Fruit fly (Drosophila melanogaster) whole organism, pupa: ENCODE results near the gene CG43335.

ENCODE experiments used
- CG10348 ChIP-seq: fragments of 200-800 bp; sonication (Bioruptor generic); IDR thresholded peaks from 2 replicates; pipeline ENCODE4 v1.3.6; 2022; ENCODE audit warnings: missing biosample characterization, missing genetic modification characterization
- CG12605 ChIP-seq: fragments of 200-800 bp; sonication (Bioruptor generic); IDR thresholded peaks from 2 replicates; pipeline ENCODE4 v1.3.6; 2022; ENCODE audit warnings: missing biosample characterization, missing genetic modification characterization
- CG13204 ChIP-seq: fragments of 200-800 bp; sonication (Bioruptor generic); optimal IDR thresholded peaks from 2 replicates; lab custom pipeline; 2018; ENCODE audit warnings: missing biosample characterization, mild to moderate bottlenecking, missing genetic modification characterization, moderate library complexity
- CG14655 ChIP-seq: fragments of 200-800 bp; sonication (Bioruptor generic); optimal IDR thresholded peaks from 3 replicates; lab custom pipeline; 2017; ENCODE audit warnings: mild to moderate bottlenecking, missing biosample characterization, missing genetic modification reagents, missing genetic modification characterization
- CG15710 ChIP-seq: fragments of 200-800 bp; sonication (Bioruptor generic); optimal IDR thresholded peaks from 2 replicates; lab custom pipeline; 2018; ENCODE audit warnings: missing biosample characterization, mild to moderate bottlenecking, missing genetic modification characterization, moderate library complexity
- CG17806 ChIP-seq: fragments of 200-800 bp; sonication (Bioruptor generic); optimal IDR thresholded peaks from 2 replicates; lab custom pipeline; 2018; ENCODE audit warnings: missing biosample characterization, mild to moderate bottlenecking, missing genetic modification characterization, moderate library complexity
- CG32121 ChIP-seq: fragments of 200-800 bp; sonication (Bioruptor generic); IDR thresholded peaks from 2 replicates; pipeline ENCODE4 v1.3.6; 2022; ENCODE audit warnings: missing biosample characterization, missing genetic modification characterization
- CG34367 ChIP-seq: fragments of 200-800 bp; sonication (Bioruptor generic); optimal IDR thresholded peaks from 2 replicates; lab custom pipeline; 2018; ENCODE audit warnings: missing biosample characterization, mild to moderate bottlenecking, missing genetic modification characterization
- CG4496 ChIP-seq: fragments of 200-800 bp; sonication (Bioruptor generic); IDR thresholded peaks from 3 replicates; pipeline ENCODE4 v1.3.6; 2022; ENCODE audit warnings: missing biosample characterization, missing genetic modification characterization
- CG8159 ChIP-seq: fragments of 200-800 bp; sonication (Bioruptor generic); optimal IDR thresholded peaks from 3 replicates; lab custom pipeline; 2018; ENCODE audit warnings: missing biosample characterization, mild to moderate bottlenecking, missing genetic modification characterization, moderate library complexity
- CG8301 ChIP-seq: fragments of 200-800 bp; sonication (Bioruptor generic); optimal IDR thresholded peaks from 2 replicates; lab custom pipeline; 2018; ENCODE audit warnings: missing biosample characterization, mild to moderate bottlenecking, missing genetic modification characterization
- CG9948 ChIP-seq: fragments of 200-800 bp; sonication (Bioruptor generic); optimal IDR thresholded peaks from 2 replicates; lab custom pipeline; 2018; ENCODE audit warnings: missing biosample characterization, mild to moderate bottlenecking, missing genetic modification characterization, moderate library complexity
- D1 ChIP-seq: fragments of 200-800 bp; sonication (Bioruptor generic); optimal IDR thresholded peaks from 2 replicates; lab custom pipeline; 2018; ENCODE audit warnings: missing biosample characterization, mild to moderate bottlenecking, missing genetic modification characterization, moderate library complexity
- EcR ChIP-seq: fragments of 200-800 bp; sonication (Bioruptor generic); optimal IDR thresholded peaks from 3 replicates; lab custom pipeline; 2019; ENCODE audit warnings: missing biosample characterization, missing genetic modification characterization, mild to moderate bottlenecking, moderate library complexity, missing genetic modification reagents
- Ets98B ChIP-seq: fragments of 200-800 bp; sonication (Bioruptor generic); IDR thresholded peaks from 2 replicates; pipeline ENCODE4 v1.3.6; 2022; ENCODE audit warnings: missing biosample characterization, missing genetic modification characterization
- Pif1A ChIP-seq: fragments of 200-800 bp; sonication (Bioruptor generic); optimal IDR thresholded peaks from 3 replicates; lab custom pipeline; 2016; ENCODE audit warnings: missing biosample characterization, missing genetic modification characterization
- Pif1B ChIP-seq: fragments of 200-800 bp; sonication (Bioruptor generic); optimal IDR thresholded peaks from 3 replicates; lab custom pipeline; 2016; ENCODE audit warnings: missing biosample characterization, missing genetic modification characterization
- Snoo ChIP-seq: fragments of 200-800 bp; sonication (Bioruptor generic); optimal IDR thresholded peaks from 3 replicates; lab custom pipeline; 2017; ENCODE audit warnings: missing biosample characterization, mild to moderate bottlenecking, missing genetic modification characterization, inconsistent platforms
- fd96Ca ChIP-seq: fragments of 200-800 bp; sonication (Bioruptor generic); IDR thresholded peaks from 3 replicates; pipeline ENCODE4 v1.3.6; 2022; ENCODE audit warnings: missing biosample characterization, missing genetic modification characterization
- gl ChIP-seq: fragments of 200-800 bp; sonication (Bioruptor generic); optimal IDR thresholded peaks from 2 replicates; lab custom pipeline; 2018; ENCODE audit warnings: missing biosample characterization, mild to moderate bottlenecking, missing genetic modification characterization
- rn ChIP-seq: fragments of 200-800 bp; sonication (Bioruptor generic); IDR thresholded peaks from 2 replicates; pipeline ENCODE4 v1.3.6; 2022; ENCODE audit warnings: missing biosample characterization, missing genetic modification characterization

Gene CG43335

DNA sequence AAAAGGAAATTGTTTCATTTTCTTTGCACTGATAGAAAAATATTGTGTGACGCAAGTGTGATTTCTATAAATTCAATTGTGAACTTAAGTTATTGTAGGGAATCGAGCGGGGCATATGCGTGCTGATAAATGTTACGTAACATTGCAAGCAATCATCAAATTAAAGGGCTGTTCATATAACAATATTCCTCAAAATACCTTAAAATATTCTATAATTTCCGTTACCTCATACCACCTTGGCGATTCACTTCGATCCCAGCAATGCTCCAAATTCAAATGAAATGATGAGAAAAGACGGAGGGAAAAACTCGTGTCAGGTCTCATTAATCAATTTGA is 41.8 kb downstream of the CG43335 start:
- no peak for TF ChIP-seq fd96Ca (GFP tag; lab: Robert Waterston, UW)
- TF ChIP-seq CG12605 = no peak
- TF ChIP-seq CG8301 = no peak
- no peak for TF ChIP-seq CG13204
- TF ChIP-seq gl (tag; lab: Kevin White, UChicago) = no peak
- no peak for TF ChIP-seq rn (GFP tag; lab: Robert Waterston, UW)
- TF ChIP-seq Snoo = no peak
- TF ChIP-seq CG9948 (tag; lab: Kevin White, UChicago) = no peak
- no peak for TF ChIP-seq CG10348 (GFP tag; lab: Robert Waterston, UW)
- TF ChIP-seq Pif1A (GFP tag; lab: Kevin White, UChicago) = no peak
- TF ChIP-seq Pif1B (GFP tag; lab: Kevin White, UChicago) = no peak
- TF ChIP-seq EcR (GFP tag; lab: Kevin White, UChicago) = no peak
- TF ChIP-seq CG34367 (tag; lab: Kevin White, UChicago) = no peak
- no peak for TF ChIP-seq CG15710
- no peak for TF ChIP-seq Ets98B (GFP tag; lab: Robert Waterston, UW)
- TF ChIP-seq CG8159 (tag; lab: Kevin White, UChicago) = no peak
- TF ChIP-seq D1 (tag; lab: Kevin White, UChicago) = no peak
- no peak for TF ChIP-seq CG4496 (GFP tag; lab: Robert Waterston, UW)

dm6 chr3R:15677550-15677973 is 42.3 kb downstream of the CG43335 start:
- no peak for TF ChIP-seq CG32121 (GFP tag; lab: Robert Waterston, UW)
- no peak for TF ChIP-seq gl (tag; lab: Kevin White, UChicago)
- TF ChIP-seq Pif1B (GFP tag; lab: Kevin White, UChicago) = no peak
- TF ChIP-seq CG14655 (GFP tag; lab: Kevin White, UChicago) = no peak
- no peak for TF ChIP-seq Pif1A (GFP tag; lab: Kevin White, UChicago)
- no peak for TF ChIP-seq CG9948 (tag; lab: Kevin White, UChicago)
- TF ChIP-seq rn (GFP tag; lab: Robert Waterston, UW) = no peak
- TF ChIP-seq D1 (tag; lab: Kevin White, UChicago) = no peak
- TF ChIP-seq EcR (GFP tag; lab: Kevin White, UChicago) = no peak
- TF ChIP-seq Ets98B (GFP tag; lab: Robert Waterston, UW) = no peak
- TF ChIP-seq CG8159 (tag; lab: Kevin White, UChicago) = no peak
- no peak for TF ChIP-seq CG34367 (tag; lab: Kevin White, UChicago)
- TF ChIP-seq CG13204 = no peak
- TF ChIP-seq CG4496 (GFP tag; lab: Robert Waterston, UW) = no peak
- no peak for TF ChIP-seq CG17806 (tag; lab: Kevin White, UChicago)

- TF ChIP-seq CG9948 (tag; lab: Kevin White, UChicago) (peak; percentile 4), fd96Ca (GFP tag; lab: Robert Waterston, UW) (peak; percentile 66), CG8301 (peak; percentile 58), rn (GFP tag; lab: Robert Waterston, UW) (no peak), gl (tag; lab: Kevin White, UChicago) (no peak), CG4496 (GFP tag; lab: Robert Waterston, UW) (no peak), CG14655 (GFP tag; lab: Kevin White, UChicago) (peak; percentile 52), Ets98B (GFP tag; lab: Robert Waterston, UW) (peak; percentile 19; the same call in 1 of the 2 replicates), CG10348 (GFP tag; lab: Robert Waterston, UW) (no peak), CG32121 (GFP tag; lab: Robert Waterston, UW) (no peak), CG34367 (tag; lab: Kevin White, UChicago) (no peak), Pif1B (GFP tag; lab: Kevin White, UChicago) (no peak), CG15710 (no peak), CG17806 (tag; lab: Kevin White, UChicago) (peak; percentile 24), Pif1A (GFP tag; lab: Kevin White, UChicago) (no peak), Snoo (no peak), CG13204 (no peak)
- TF ChIP-seq, all 21 proteins: peak for 6
Measured at dm6 chr3R:15678765-15679514, 43.7 kb downstream of the CG43335 start.

- TF ChIP-seq fd96Ca (GFP tag; lab: Robert Waterston, UW) (no peak), gl (tag; lab: Kevin White, UChicago) (no peak), CG4496 (GFP tag; lab: Robert Waterston, UW) (no peak)
Measured at dm6 chr3R:15679989-15680388, 44.7 kb downstream of the CG43335 start.

DNA sequence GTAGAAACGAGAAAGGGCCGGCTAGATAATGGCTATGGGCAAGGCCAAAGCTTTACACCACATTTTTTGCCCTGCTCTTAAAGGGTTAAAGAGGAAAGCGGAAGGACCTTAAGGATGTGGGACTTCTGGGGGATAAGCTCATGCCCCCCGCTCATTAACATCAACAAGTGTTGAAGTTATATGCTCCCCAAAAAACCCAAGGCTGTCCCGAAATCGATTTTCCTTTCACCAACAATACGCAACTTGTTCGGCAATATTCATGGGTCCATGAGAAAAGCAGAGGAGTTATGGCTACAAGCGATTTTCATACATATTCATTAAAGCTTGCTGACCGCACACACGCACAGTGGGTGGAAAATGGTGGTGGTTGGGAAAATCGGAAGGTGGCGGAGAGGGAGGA is 45.4 kb downstream of the CG43335 start:
- TF ChIP-seq CG32121 (GFP tag; lab: Robert Waterston, UW) (no peak), CG34367 (tag; lab: Kevin White, UChicago) (no peak), CG4496 (GFP tag; lab: Robert Waterston, UW) (no peak), CG9948 (tag; lab: Kevin White, UChicago) (no peak), rn (GFP tag; lab: Robert Waterston, UW) (no peak), CG14655 (GFP tag; lab: Kevin White, UChicago) (no peak)
- TF ChIP-seq, all 21 proteins: peak for 0
